Fruit fly (Drosophila melanogaster) whole organism, wandering third instar larva: ENCODE data around the gene pths.

Source experiments
- Abd-B ChIP-seq: fragments of >200 bp; optimal IDR thresholded peaks from 2 replicates; lab custom pipeline; 2017; ENCODE audit warnings: missing biosample characterization, missing genetic modification characterization
- CG32264 ChIP-seq: fragments of 200-800 bp; sonication (Bioruptor generic); optimal IDR thresholded peaks from 2 replicates; lab custom pipeline; 2016; ENCODE audit warnings: missing biosample characterization, missing genetic modification characterization
- CG9705 ChIP-seq: fragments of 200-800 bp; sonication (Bioruptor generic); optimal IDR thresholded peaks from 2 replicates; lab custom pipeline; 2018; ENCODE audit warnings: missing biosample characterization, mild to moderate bottlenecking, missing genetic modification characterization
- CrebA ChIP-seq: fragments of 200-800 bp; sonication (Bioruptor generic); optimal IDR thresholded peaks from 2 replicates; lab custom pipeline; 2016; ENCODE audit warnings: missing biosample characterization, mild to moderate bottlenecking, missing genetic modification characterization, borderline replicate concordance
- Dfd ChIP-seq: fragments of >200 bp; optimal IDR thresholded peaks from 2 replicates; lab custom pipeline; 2017; ENCODE audit warnings: missing biosample characterization, missing genetic modification characterization
- Dif ChIP-seq: fragments of 200-275, 200-300 bp; sonication (Bioruptor generic); optimal IDR thresholded peaks from 2 replicates; lab custom pipeline; 2018; ENCODE audit warnings: missing biosample characterization, missing genetic modification characterization; ENCODE audit not compliant: partially characterized antibody
- GATAd ChIP-seq: sonication (Bioruptor generic); optimal IDR thresholded peaks from 2 replicates; lab custom pipeline; 2016; ENCODE audit warnings: missing biosample characterization, missing genetic modification characterization
- HLH106 ChIP-seq: fragments of 200-800 bp; optimal IDR thresholded peaks from 3 replicates; lab custom pipeline; 2019; ENCODE audit warnings: missing biosample characterization, mild to moderate bottlenecking, missing genetic modification characterization, moderate library complexity
- Hnf4 ChIP-seq: fragments of 200-800 bp; sonication (Bioruptor generic); optimal IDR thresholded peaks from 2 replicates; lab custom pipeline; 2016; ENCODE audit warnings: missing biosample characterization, mild to moderate bottlenecking, missing genetic modification characterization
- Hr78 ChIP-seq: fragments of >200 bp; optimal IDR thresholded peaks from 2 replicates; lab custom pipeline; 2017; ENCODE audit warnings: missing biosample characterization, missing genetic modification characterization
- Hr83 ChIP-seq: fragments of 200-300 bp; sonication (Bioruptor generic); optimal IDR thresholded peaks from 2 replicates; lab custom pipeline; 2016; ENCODE audit warnings: missing biosample characterization, mild to moderate bottlenecking, missing genetic modification characterization, moderate library complexity; ENCODE audit not compliant: poor library complexity, severe bottlenecking
- Jra ChIP-seq: sonication (Bioruptor generic); optimal IDR thresholded peaks from 2 replicates; lab custom pipeline; 2016; ENCODE audit warnings: missing biosample characterization, missing genetic modification characterization
- Mio ChIP-seq: sonication (Bioruptor generic); optimal IDR thresholded peaks from 2 replicates; lab custom pipeline; 2016; ENCODE audit warnings: missing biosample characterization, missing genetic modification characterization
- Myc ChIP-seq: fragments of >200 bp; optimal IDR thresholded peaks from 2 replicates; lab custom pipeline; 2017
- N ChIP-seq: fragments of >200 bp; optimal IDR thresholded peaks from 2 replicates; lab custom pipeline; 2018; ENCODE audit warnings: missing biosample characterization, missing external identifiers, missing genetic modification characterization
- OdsH ChIP-seq: fragments of 200-800 bp; sonication (Bioruptor generic); optimal IDR thresholded peaks from 2 replicates; lab custom pipeline; 2016; ENCODE audit warnings: missing biosample characterization, mild to moderate bottlenecking, missing genetic modification characterization
- Rel ChIP-seq, 2 experiments: fragments of 200-800 bp; sonication (Bioruptor generic) in 1 of 2; optimal IDR thresholded peaks; 2 replicates in 1 of 2; 3 replicates in 1 of 2; lab custom pipeline; 2016 to 2019; ENCODE audit warnings: mild to moderate bottlenecking in 2 of 2, missing biosample characterization in 2 of 2, missing genetic modification characterization in 2 of 2, moderate library complexity in 1 of 2
- Sp1 ChIP-seq: fragments of 200-800 bp; sonication (Bioruptor generic); optimal IDR thresholded peaks from 3 replicates; lab custom pipeline; 2019; ENCODE audit warnings: missing biosample characterization, mild to moderate bottlenecking, missing genetic modification characterization, moderate library complexity
- Vsx2 ChIP-seq: fragments of 200-300, 225-300 bp; sonication (Bioruptor generic); optimal IDR thresholded peaks from 2 replicates; lab custom pipeline; 2018; ENCODE audit warnings: missing biosample characterization, missing genetic modification characterization; ENCODE audit not compliant: partially characterized antibody
- br ChIP-seq: fragments of 200-800 bp; sonication (Bioruptor generic); optimal IDR thresholded peaks from 2 replicates; lab custom pipeline; 2016; ENCODE audit warnings: missing biosample characterization, missing genetic modification characterization
- brk ChIP-seq: fragments of 200-800 bp; sonication (Bioruptor generic); optimal IDR thresholded peaks from 2 replicates; lab custom pipeline; 2016; ENCODE audit warnings: missing biosample characterization, mild to moderate bottlenecking, missing genetic modification characterization
- dl ChIP-seq, 2 experiments: fragments of 175-275, 200-275 bp in 1 of 2; fragments of 200-275 bp in 1 of 2; sonication (Bioruptor generic); optimal IDR thresholded peaks; lab custom pipeline; 2018; ENCODE audit warnings: mild to moderate bottlenecking in 2 of 2, missing biosample characterization in 2 of 2, missing genetic modification characterization in 2 of 2, moderate library complexity in 2 of 2; ENCODE audit not compliant: partially characterized antibody in 2 of 2, insufficient read depth in 1 of 2
- dmrt93B ChIP-seq: fragments of 200-800 bp; sonication (Bioruptor generic); optimal IDR thresholded peaks from 2 replicates; lab custom pipeline; 2018; ENCODE audit warnings: missing biosample characterization, mild to moderate bottlenecking, missing genetic modification characterization
- dsf ChIP-seq: sonication (Bioruptor generic); optimal IDR thresholded peaks from 2 replicates; lab custom pipeline; 2016; ENCODE audit warnings: missing biosample characterization, missing genetic modification characterization, borderline replicate concordance
- ey ChIP-seq: fragments of 200-800 bp; sonication (Bioruptor generic); optimal IDR thresholded peaks from 2 replicates; lab custom pipeline; 2016; ENCODE audit warnings: missing biosample characterization, missing genetic modification characterization
- foxo ChIP-seq, 2 experiments: fragments of 200-800 bp; sonication (Bioruptor generic); optimal IDR thresholded peaks; 2 replicates in 1 of 2; 3 replicates in 1 of 2; lab custom pipeline; 2016 to 2017; ENCODE audit warnings: missing biosample characterization in 2 of 2, missing genetic modification characterization in 2 of 2
- fru ChIP-seq: fragments of 200-800 bp; sonication (Bioruptor generic); optimal IDR thresholded peaks from 3 replicates; lab custom pipeline; 2016; ENCODE audit warnings: missing biosample characterization, mild to moderate bottlenecking, missing genetic modification characterization
- h ChIP-seq: fragments of 200-800 bp; sonication (Bioruptor generic); optimal IDR thresholded peaks from 3 replicates; lab custom pipeline; 2016; ENCODE audit warnings: missing biosample characterization, mild to moderate bottlenecking, missing genetic modification characterization
- jim ChIP-seq: fragments of 175-275, 200-325 bp; sonication (Bioruptor generic); optimal IDR thresholded peaks from 2 replicates; lab custom pipeline; 2016; ENCODE audit warnings: missing biosample characterization, mild to moderate bottlenecking, missing genetic modification characterization
- lola ChIP-seq: fragments of >200 bp; optimal IDR thresholded peaks from 2 replicates; lab custom pipeline; 2017; ENCODE audit warnings: missing biosample characterization, missing genetic modification characterization
- pan ChIP-seq: fragments of >200 bp; optimal IDR thresholded peaks from 2 replicates; lab custom pipeline; 2017
- psq ChIP-seq: fragments of 200-800 bp; sonication (Bioruptor generic); optimal IDR thresholded peaks from 3 replicates; lab custom pipeline; 2017; ENCODE audit warnings: missing biosample characterization, mild to moderate bottlenecking, missing genetic modification characterization, moderate library complexity
- rgr ChIP-seq: fragments of 200-800 bp; sonication (Bioruptor generic); optimal IDR thresholded peaks from 3 replicates; lab custom pipeline; 2016; ENCODE audit warnings: missing biosample characterization, mild to moderate bottlenecking, missing genetic modification characterization
- sage ChIP-seq: fragments of 200-800 bp; sonication (Bioruptor generic); optimal IDR thresholded peaks from 2 replicates; lab custom pipeline; 2016; ENCODE audit warnings: missing biosample characterization, mild to moderate bottlenecking, missing genetic modification characterization
- sv ChIP-seq: fragments of 200-800 bp; sonication (Bioruptor generic); optimal IDR thresholded peaks from 3 replicates; lab custom pipeline; 2016; ENCODE audit warnings: missing biosample characterization, missing genetic modification characterization
- tai ChIP-seq: sonication (Bioruptor generic); optimal IDR thresholded peaks from 2 replicates; lab custom pipeline; 2016; ENCODE audit warnings: missing biosample characterization, missing genetic modification characterization
- usp ChIP-seq: fragments of >200 bp; optimal IDR thresholded peaks from 2 replicates; lab custom pipeline; 2017; ENCODE audit warnings: missing biosample characterization, missing genetic modification characterization
- woc ChIP-seq: sonication (Bioruptor generic); optimal IDR thresholded peaks from 2 replicates; lab custom pipeline; 2016; ENCODE audit warnings: missing biosample characterization, mild to moderate bottlenecking, missing genetic modification characterization

Gene pths

DNA sequence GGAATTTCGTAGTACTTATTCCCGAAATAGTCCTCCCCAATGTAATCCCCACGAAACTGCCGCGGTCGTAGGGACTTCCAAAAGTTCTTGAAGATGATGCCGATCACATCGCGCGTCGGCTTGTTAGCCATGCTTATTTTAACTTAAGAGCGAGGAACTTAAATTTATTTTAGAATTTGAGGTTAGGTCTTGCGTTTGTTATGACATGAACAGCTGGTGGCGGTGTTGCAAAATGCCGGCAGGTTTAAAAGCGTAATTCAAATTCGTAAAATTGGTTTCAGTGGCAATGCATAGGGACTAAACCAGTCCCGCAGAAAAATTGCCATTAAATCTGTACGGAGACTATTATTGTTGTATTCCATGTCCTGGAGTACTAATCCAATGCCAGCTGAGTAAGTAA lies 23.4 kb downstream of the pths start:
- TF ChIP-seq GATAd (no peak), Hnf4 (GFP tag; lab: Kevin White, UChicago) (peak; percentile 12), dsf (no peak), Abd-B (no peak), woc (GFP tag; lab: Kevin White, UChicago) (peak; percentile 4), Mio (GFP tag; lab: Kevin White, UChicago) (no peak), br (no peak), brk (no peak), Sp1 (GFP tag; lab: Kevin White, UChicago) (no peak), foxo (GFP tag; optimal IDR thresholded peaks at IDR 0.05; lab: Kevin White, UChicago) (no peak), N (GFP tag; lab: Kevin White, UChicago) (no peak), pan (lab: Kevin White, UChicago) (no peak), CG9705 (GFP tag; lab: Kevin White, UChicago) (no peak), usp (GFP tag; lab: Kevin White, UChicago) (no peak), tai (GFP tag; lab: Kevin White, UChicago) (no peak), Hr83 (GFP tag; lab: Kevin White, UChicago) (no peak), dmrt93B (no peak), jim (GFP tag; lab: Kevin White, UChicago) (no peak), sv (GFP tag; lab: Kevin White, UChicago) (no peak), fru (GFP tag; lab: Kevin White, UChicago) (no peak), HLH106 (peak; percentile 11), lola (GFP tag; lab: Kevin White, UChicago) (no peak), sage (GFP tag; lab: Kevin White, UChicago) (no peak), Jra (no peak), CrebA (GFP tag; lab: Kevin White, UChicago) (no peak), Myc (lab: Kevin White, UChicago) (peak; percentile 6), h (peak; percentile 36), Rel (GFP tag; optimal IDR thresholded peaks at IDR 0.05; lab: Kevin White, UChicago) (no peak), Rel (tag; optimal IDR thresholded peaks at IDR 0.05; lab: Kevin White, UChicago) (peak; percentile 39), Vsx2 (no peak), rgr (GFP tag; lab: Kevin White, UChicago) (peak; percentile 1), Dfd (GFP tag; lab: Kevin White, UChicago) (no peak), Dif (GFP tag; lab: Kevin White, UChicago) (no peak), ey (GFP tag; lab: Kevin White, UChicago) (no peak), CG32264 (GFP tag; lab: Kevin White, UChicago) (no peak), psq (GFP tag; lab: Kevin White, UChicago) (no peak), Hr78 (GFP tag; lab: Kevin White, UChicago) (no peak), dl (GFP tag; optimal IDR thresholded peaks at IDR 0.05; lab: Kevin White, UChicago; ENCODE audit: insufficient read depth in 1 of 2, partially characterized antibody in 2 of 2) (no peak), OdsH (GFP tag; lab: Kevin White, UChicago) (no peak)

DNA sequence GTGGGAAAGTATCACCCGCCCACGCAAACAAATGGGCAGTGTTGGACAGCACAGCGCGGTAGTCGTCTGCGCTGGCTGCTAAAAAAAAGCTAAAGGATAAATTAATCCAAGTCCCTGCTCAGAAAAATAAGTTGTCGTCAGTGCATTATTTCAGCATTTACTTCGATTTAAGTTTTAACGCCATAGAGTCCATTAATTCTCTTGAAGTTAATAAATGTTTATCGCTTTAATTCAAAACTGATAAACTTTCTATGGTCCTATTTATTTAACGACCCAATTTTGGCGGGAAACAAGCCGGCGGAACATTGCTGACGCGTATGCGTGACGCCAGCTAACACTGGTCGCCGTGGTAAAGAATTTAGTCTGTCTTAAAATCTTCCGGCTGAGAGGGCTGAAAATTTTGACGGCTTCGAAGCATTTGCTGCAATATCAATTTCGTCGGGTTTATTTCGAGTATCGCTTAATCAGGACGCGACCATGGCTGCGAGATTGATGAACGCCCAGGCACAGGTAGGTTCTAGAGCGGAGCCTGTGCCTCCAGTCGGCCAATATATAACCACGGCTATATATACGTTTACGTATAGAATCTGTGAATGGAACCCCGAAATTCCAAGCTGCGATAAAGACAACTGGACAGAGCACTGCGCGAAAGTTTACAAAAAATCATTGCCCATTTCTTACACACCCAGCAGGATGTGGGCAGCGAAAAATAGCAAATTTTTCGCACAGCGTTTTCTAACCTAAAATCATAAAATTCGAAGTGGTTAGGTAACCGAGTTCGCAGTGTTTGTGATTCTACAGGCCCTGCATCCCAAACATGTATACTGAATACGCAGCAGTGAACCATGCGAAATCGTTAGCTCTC lies 25.5 kb downstream of the pths start, which contains the start of the genes mAcon1, CG43345 and CG43346:
TSS of gene mAcon1 (plus strand) at position 276 of the 865 bp plus-strand sequence.
TSS of gene CG43345 (minus strand) at position 287 of the 865 bp plus-strand sequence.
TSS of gene CG43346 (minus strand) at position 287 of the 865 bp plus-strand sequence.
- TF ChIP-seq sv (GFP tag; lab: Kevin White, UChicago) (peak; percentile 80), lola (GFP tag; lab: Kevin White, UChicago) (no peak), Mio (GFP tag; lab: Kevin White, UChicago) (peak; percentile 15), Myc (lab: Kevin White, UChicago) (peak; percentile 100), pan (lab: Kevin White, UChicago) (no peak), woc (GFP tag; lab: Kevin White, UChicago) (peak; percentile 96), brk (no peak), tai (GFP tag; lab: Kevin White, UChicago) (no peak), Rel (GFP tag; optimal IDR thresholded peaks at IDR 0.05; lab: Kevin White, UChicago) (no peak), Rel (tag; optimal IDR thresholded peaks at IDR 0.05; lab: Kevin White, UChicago) (peak; percentile 71), jim (GFP tag; lab: Kevin White, UChicago) (no peak), Dfd (GFP tag; lab: Kevin White, UChicago) (no peak), ey (GFP tag; lab: Kevin White, UChicago) (peak; percentile 84), OdsH (GFP tag; lab: Kevin White, UChicago) (peak; percentile 86), Hnf4 (GFP tag; lab: Kevin White, UChicago) (peak; percentile 85), Abd-B (no peak), N (GFP tag; lab: Kevin White, UChicago) (no peak), CG32264 (GFP tag; lab: Kevin White, UChicago) (peak; percentile 48), usp (GFP tag; lab: Kevin White, UChicago) (no peak), CG9705 (GFP tag; lab: Kevin White, UChicago) (peak; percentile 89), Jra (peak; percentile 74), dl (GFP tag; optimal IDR thresholded peaks at IDR 0.05; lab: Kevin White, UChicago; ENCODE audit: insufficient read depth in 1 of 2, partially characterized antibody in 2 of 2) (no peak), Vsx2 (no peak), sage (GFP tag; lab: Kevin White, UChicago) (no peak), h (peak; percentile 90), fru (GFP tag; lab: Kevin White, UChicago) (peak; percentile 87), Hr83 (GFP tag; lab: Kevin White, UChicago) (no peak), HLH106 (peak; percentile 90), CrebA (GFP tag; lab: Kevin White, UChicago) (no peak), Sp1 (GFP tag; lab: Kevin White, UChicago) (peak; percentile 85), GATAd (peak; percentile 76), foxo (GFP tag; optimal IDR thresholded peaks at IDR 0.05; lab: Kevin White, UChicago) (peak in 1 of 2 experiments; percentile 89), dmrt93B (peak; percentile 82), Hr78 (GFP tag; lab: Kevin White, UChicago) (no peak), psq (GFP tag; lab: Kevin White, UChicago) (peak; percentile 73), dsf (no peak), rgr (GFP tag; lab: Kevin White, UChicago) (peak; percentile 84), Dif (GFP tag; lab: Kevin White, UChicago) (no peak), br (peak; percentile 91)
